Fruit fly (Drosophila melanogaster) Kc167 (cell line): ENCODE results near the gene CG34250.

Experiments used
- Sin3A ChIP-seq: fragments of >200 bp; optimal IDR thresholded peaks from 2 replicates; lab custom pipeline; 2018; ENCODE audit warnings: missing external identifiers
- h ChIP-seq: fragments of >200 bp; optimal IDR thresholded peaks from 3 replicates; lab custom pipeline; 2018; ENCODE audit warnings: missing external identifiers

DNA sequence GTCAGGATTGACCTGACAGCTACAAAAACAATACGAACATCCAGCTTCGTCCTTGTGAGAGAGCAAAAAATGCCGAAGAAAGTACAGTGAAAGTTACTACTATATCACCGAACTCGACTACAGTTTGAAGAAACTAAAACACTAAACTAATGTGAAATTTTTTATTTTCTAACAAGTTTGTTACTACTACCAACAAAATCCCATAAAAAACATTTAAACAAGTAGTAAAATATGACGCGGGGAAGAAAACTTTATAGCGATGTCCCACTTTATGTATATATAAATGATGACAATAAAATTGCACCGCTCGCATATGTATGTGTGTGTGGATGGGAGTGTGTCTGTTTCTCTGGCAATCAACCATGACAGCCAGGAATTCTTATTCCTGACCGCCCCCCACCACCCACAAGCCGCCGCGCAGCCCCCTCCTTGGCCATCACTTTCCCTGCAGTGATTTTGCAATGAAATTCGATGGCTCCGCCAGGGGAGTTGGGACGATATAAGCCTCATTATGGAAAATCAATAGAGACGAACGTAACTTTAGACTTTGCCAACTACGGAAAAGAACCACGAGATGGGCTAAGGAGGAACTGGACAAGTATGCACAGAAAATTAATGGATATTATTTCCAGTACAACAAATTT, 14.5 kb upstream of the CG34250 start:
- TF ChIP-seq h (lab: Kevin White, UChicago) (no peak), Sin3A (lab: Kevin White, UChicago) (no peak)
